Worm (Caenorhabditis elegans): Measurements from ENCODE around the gene F36H5.9.
A peak's percentile ranks its signal among the peaks of the same experiment; 100 is the strongest.
"Not testable (repeated sequence)": the region's sequence is repeated elsewhere in the genome, so short reads cannot be mapped to it uniquely, and the experiment has no call there.

Gene F36H5.9

ce11 chrII:1784799-1785198, 31.9 kb upstream of the F36H5.9 start, which contains the start of gene C08F1.11:
C08F1.11 (minus strand) TSS chrII:1784899.
- TF ChIP-seq mdl-1 (tag; optimal IDR thresholded peaks at IDR 0.05), result no peak
- TF ChIP-seq ceh-82 (tag; optimal IDR thresholded peaks at IDR 0.05), result no peak

ce11 chrII:1782474-1782873, 29.6 kb upstream of the F36H5.9 start, which contains the start of gene math-4:
math-4 (minus strand) TSS chrII:1782574.
- TF ChIP-seq unc-62 (GFP tag; optimal IDR thresholded peaks at IDR 0.05) (no peak), elt-1 (tag; optimal IDR thresholded peaks at IDR 0.05) (no peak), nhr-21 (tag; optimal IDR thresholded peaks at IDR 0.05) (no peak), mdl-1 (tag; optimal IDR thresholded peaks at IDR 0.05) (no peak), nhr-6 (tag; optimal IDR thresholded peaks at IDR 0.05) (no peak)

- not testable (repeated sequence) for TF ChIP-seq sma-9 (GFP tag; optimal IDR thresholded peaks at IDR 0.05); sma-9 (tag; optimal IDR thresholded peaks at IDR 0.05); skn-1 (tag; optimal IDR thresholded peaks at IDR 0.05); lsy-2 (tag; optimal IDR thresholded peaks at IDR 0.05)
These were observed 22.3 kb upstream of the F36H5.9 start, which contains the start of gene F36H5.14 for ce11 chrII:1775234-1775633. F36H5.14 (plus strand) TSS chrII:1775534.

ce11 chrII:1771785-1772184, 18.9 kb upstream of the F36H5.9 start, which contains the start of gene math-3:
math-3 (plus strand) TSS chrII:1772085.
- no peak for TF ChIP-seq crh-2 (tag; optimal IDR thresholded peaks at IDR 0.05)
- TF ChIP-seq nhr-6 (tag; optimal IDR thresholded peaks at IDR 0.05), result no peak
- no peak for TF ChIP-seq sem-4 (tag; optimal IDR thresholded peaks at IDR 0.05)
- TF ChIP-seq nhr-21 (tag; optimal IDR thresholded peaks at IDR 0.05), result no peak
- no peak for TF ChIP-seq ztf-11 (tag; optimal IDR thresholded peaks at IDR 0.05)
- no peak for TF ChIP-seq nhr-25 (tag; optimal IDR thresholded peaks at IDR 0.05)
- no peak for TF ChIP-seq nhr-10 (tag; optimal IDR thresholded peaks at IDR 0.05)
- no peak for TF ChIP-seq mdl-1 (tag; optimal IDR thresholded peaks at IDR 0.05)
- TF ChIP-seq elt-1 (tag; optimal IDR thresholded peaks at IDR 0.05), result no peak
- no peak for TF ChIP-seq unc-55 (GFP tag; optimal IDR thresholded peaks at IDR 0.05)
- no peak for TF ChIP-seq zag-1 (tag; optimal IDR thresholded peaks at IDR 0.05)
- TF ChIP-seq ceh-16 (tag; optimal IDR thresholded peaks at IDR 0.05), result no peak
- TF ChIP-seq mbf-1 (tag; optimal IDR thresholded peaks at IDR 0.05), result no peak
- TF ChIP-seq dmd-4 (tag; optimal IDR thresholded peaks at IDR 0.05), result no peak
- TF ChIP-seq egl-27 (tag; optimal IDR thresholded peaks at IDR 0.05), result no peak

- TF ChIP-seq blmp-1 (tag; optimal IDR thresholded peaks at IDR 0.05; ENCODE audit: insufficient read depth); nhr-12 (tag; optimal IDR thresholded peaks at IDR 0.05); Y55F3AM.14 (GFP tag; optimal IDR thresholded peaks at IDR 0.05): not testable (repeated sequence)
These were observed 18.5 kb upstream of the F36H5.9 start, which contains the start of gene math-26 for ce11 chrII:1771347-1771746. math-26 (plus strand) TSS chrII:1771647.

ce11 chrII:1767458-1767857, 14.6 kb upstream of the F36H5.9 start:
- peak; percentile 34 for TF ChIP-seq fos-1 (tag; optimal IDR thresholded peaks at IDR 0.05)

ce11 chrII:1766715-1767114, 13.8 kb upstream of the F36H5.9 start:
- no peak for TF ChIP-seq nhr-12 (tag; optimal IDR thresholded peaks at IDR 0.05)
- no peak for TF ChIP-seq aly-2 (tag; optimal IDR thresholded peaks at IDR 0.05)
- TF ChIP-seq crh-2 (tag; optimal IDR thresholded peaks at IDR 0.05), result no peak
- no peak for TF ChIP-seq nhr-11 (tag; optimal IDR thresholded peaks at IDR 0.05)
- TF ChIP-seq unc-39 (tag; optimal IDR thresholded peaks at IDR 0.05), result no peak
- no peak for TF ChIP-seq ZK546.5 (tag; optimal IDR thresholded peaks at IDR 0.05)
- no peak for TF ChIP-seq lin-11 (tag; optimal IDR thresholded peaks at IDR 0.05)
- no peak for TF ChIP-seq C34F6.9 (tag; optimal IDR thresholded peaks at IDR 0.05)
- TF ChIP-seq peb-1 (tag; optimal IDR thresholded peaks at IDR 0.05), result no peak
- TF ChIP-seq R02D3.7 (tag; optimal IDR thresholded peaks at IDR 0.05), result no peak
- TF ChIP-seq elt-3 (tag; optimal IDR thresholded peaks at IDR 0.05), result no peak
- TF ChIP-seq nhr-21 (tag; optimal IDR thresholded peaks at IDR 0.05), result no peak
- TF ChIP-seq F13H6.1 (tag; optimal IDR thresholded peaks at IDR 0.05), result no peak
- no peak for TF ChIP-seq sma-9 (GFP tag; optimal IDR thresholded peaks at IDR 0.05)
- TF ChIP-seq sma-9 (tag; optimal IDR thresholded peaks at IDR 0.05), result no peak
- TF ChIP-seq nhr-6 (tag; optimal IDR thresholded peaks at IDR 0.05), result no peak
- TF ChIP-seq ztf-11 (tag; optimal IDR thresholded peaks at IDR 0.05), result no peak
- TF ChIP-seq zag-1 (tag; optimal IDR thresholded peaks at IDR 0.05), result no peak

Measured in whole organism, L2 larva.